Worm (Caenorhabditis elegans) whole organism, mixed stage, embryonic: Measurements from ENCODE around the gene sago-1.

ENCODE experiments used
- M03D4.4 ChIP-seq: sonication (generic microtip); optimal IDR thresholded peaks from 2 replicates; lab custom pipeline; 2017; ENCODE audit warnings: mild to moderate bottlenecking, missing genetic modification characterization, missing compliant biosample characterization
- bed-3 ChIP-seq: fragments of 200-800 bp; sonication (Bioruptor generic); optimal IDR thresholded peaks from 3 replicates; lab custom pipeline; 2018; ENCODE audit warnings: mild to moderate bottlenecking, missing genetic modification characterization, moderate library complexity, missing compliant biosample characterization
- blmp-1 ChIP-seq: fragments of 150-350 bp; optimal IDR thresholded peaks from 2 replicates; lab custom pipeline; 2014; ENCODE audit warnings: missing biosample characterization, missing genetic modification characterization
- ceh-39 ChIP-seq: fragments of 150-350 bp; optimal IDR thresholded peaks from 2 replicates; lab custom pipeline; 2014; ENCODE audit warnings: missing biosample characterization, missing genetic modification characterization
- ceh-43 ChIP-seq: fragments of 200-800 bp; sonication (Bioruptor generic); optimal IDR thresholded peaks from 2 replicates; lab custom pipeline; 2018; ENCODE audit warnings: mild to moderate bottlenecking, missing genetic modification characterization, moderate library complexity, missing compliant biosample characterization
- ceh-83 ChIP-seq: fragments of 200-800 bp; sonication (Bioruptor generic); optimal IDR thresholded peaks from 2 replicates; lab custom pipeline; 2018; ENCODE audit warnings: mild to moderate bottlenecking, missing genetic modification characterization, missing compliant biosample characterization
- ces-1 ChIP-seq: fragments of 150-350 bp; optimal IDR thresholded peaks from 2 replicates; lab custom pipeline; 2014; ENCODE audit warnings: missing biosample characterization, missing genetic modification reagents, missing genetic modification characterization
- cnd-1 ChIP-seq: fragments of 200-800 bp; sonication (Bioruptor generic); optimal IDR thresholded peaks from 2 replicates; lab custom pipeline; 2018; ENCODE audit warnings: mild to moderate bottlenecking, missing genetic modification characterization, missing compliant biosample characterization
- drap-1 ChIP-seq: fragments of 200-800 bp; sonication (Bioruptor generic); optimal IDR thresholded peaks from 3 replicates; lab custom pipeline; 2018; ENCODE audit warnings: mild to moderate bottlenecking, missing genetic modification characterization, missing compliant biosample characterization
- elt-1 ChIP-seq: sonication (generic microtip); optimal IDR thresholded peaks from 2 replicates; lab custom pipeline; 2017; ENCODE audit warnings: missing genetic modification characterization, mild to moderate bottlenecking, missing compliant biosample characterization, antibody characterized with exemption, moderate library complexity, borderline replicate concordance; ENCODE audit not compliant: insufficient read depth
- elt-3 ChIP-seq: fragments of 150-350 bp; optimal IDR thresholded peaks from 2 replicates; lab custom pipeline; 2014; ENCODE audit warnings: missing biosample characterization, missing genetic modification characterization
- flh-1 ChIP-seq: fragments of 200-800 bp; sonication (Bioruptor generic); optimal IDR thresholded peaks from 2 replicates; lab custom pipeline; 2018; ENCODE audit warnings: mild to moderate bottlenecking, missing genetic modification characterization, moderate library complexity, missing compliant biosample characterization
- ham-2 ChIP-seq: fragments of 200-800 bp; sonication (Bioruptor generic); optimal IDR thresholded peaks from 2 replicates; lab custom pipeline; 2018; ENCODE audit warnings: mild to moderate bottlenecking, missing genetic modification characterization, missing compliant biosample characterization
- hlh-1 ChIP-seq: fragments of 150-350 bp; optimal IDR thresholded peaks from 2 replicates; lab custom pipeline; 2014; ENCODE audit warnings: missing biosample characterization, missing genetic modification reagents, missing genetic modification characterization
- lin-13 ChIP-seq: fragments of 150-350 bp; optimal IDR thresholded peaks from 2 replicates; lab custom pipeline; 2014; ENCODE audit warnings: missing biosample characterization, missing genetic modification characterization
- lin-32 ChIP-seq: fragments of 200-800 bp; sonication (Bioruptor generic); optimal IDR thresholded peaks from 2 replicates; lab custom pipeline; 2018; ENCODE audit warnings: mild to moderate bottlenecking, missing genetic modification characterization, missing compliant biosample characterization
- lsy-2 ChIP-seq: fragments of 150-350 bp; optimal IDR thresholded peaks from 2 replicates; lab custom pipeline; 2014; ENCODE audit warnings: missing biosample characterization, missing genetic modification characterization
- mab-5 ChIP-seq: fragments of 150-350 bp; optimal IDR thresholded peaks from 2 replicates; lab custom pipeline; 2014; ENCODE audit warnings: missing biosample characterization, missing genetic modification characterization
- mep-1 ChIP-seq: fragments of 150-350 bp; optimal IDR thresholded peaks from 2 replicates; lab custom pipeline; 2017; ENCODE audit warnings: missing biosample characterization, missing genetic modification reagents, missing genetic modification characterization, inconsistent platforms
- mls-2 ChIP-seq: sonication (generic microtip); optimal IDR thresholded peaks from 2 replicates; lab custom pipeline; 2016; ENCODE audit warnings: mild to moderate bottlenecking, missing genetic modification characterization, moderate library complexity, missing compliant biosample characterization
- nhr-12 ChIP-seq: fragments of 150-350 bp; optimal IDR thresholded peaks from 2 replicates; lab custom pipeline; 2014; ENCODE audit warnings: missing biosample characterization, missing genetic modification characterization
- nhr-2 ChIP-seq: fragments of 150-350 bp; optimal IDR thresholded peaks from 2 replicates; lab custom pipeline; 2014; ENCODE audit warnings: missing biosample characterization, missing genetic modification characterization
- nhr-237 ChIP-seq: fragments of 150-350 bp; optimal IDR thresholded peaks from 2 replicates; lab custom pipeline; 2014; ENCODE audit warnings: missing biosample characterization, missing genetic modification characterization
- nhr-28 ChIP-seq: fragments of 150-350 bp; optimal IDR thresholded peaks from 2 replicates; lab custom pipeline; 2014; ENCODE audit warnings: missing biosample characterization, missing genetic modification characterization
- nhr-76 ChIP-seq: sonication (generic microtip); optimal IDR thresholded peaks from 2 replicates; lab custom pipeline; 2017; ENCODE audit warnings: missing biosample characterization, missing genetic modification characterization
- pha-4 ChIP-seq: fragments of 150-350 bp; optimal IDR thresholded peaks from 2 replicates; lab custom pipeline; 2018; ENCODE audit warnings: missing biosample characterization, missing genetic modification reagents, missing genetic modification characterization
- sem-2 ChIP-seq: fragments of 200-800 bp; sonication (Bioruptor generic); optimal IDR thresholded peaks from 2 replicates; lab custom pipeline; 2018; ENCODE audit warnings: mild to moderate bottlenecking, missing genetic modification characterization, missing compliant biosample characterization
- snpc-4 ChIP-seq: fragments of 150-350 bp; optimal IDR thresholded peaks from 2 replicates; lab custom pipeline; 2014; ENCODE audit warnings: missing biosample characterization, missing genetic modification characterization
- sptf-1 ChIP-seq: sonication (generic microtip); optimal IDR thresholded peaks from 2 replicates; lab custom pipeline; 2017; ENCODE audit warnings: mild to moderate bottlenecking, missing genetic modification characterization, moderate library complexity, missing compliant biosample characterization
- tbx-8 ChIP-seq: fragments of 200-800 bp; sonication (Bioruptor generic); optimal IDR thresholded peaks from 2 replicates; lab custom pipeline; 2018; ENCODE audit warnings: mild to moderate bottlenecking, missing genetic modification characterization, moderate library complexity, missing compliant biosample characterization
- unc-120 ChIP-seq: sonication (generic microtip); optimal IDR thresholded peaks from 2 replicates; lab custom pipeline; 2017; ENCODE audit warnings: missing genetic modification characterization, missing compliant biosample characterization; ENCODE audit not compliant: poor library complexity, severe bottlenecking
- unc-39 ChIP-seq: fragments of 150-350 bp; optimal IDR thresholded peaks from 2 replicates; lab custom pipeline; 2014; ENCODE audit warnings: missing biosample characterization, missing genetic modification characterization
- unc-62 ChIP-seq: fragments of 150-350 bp; optimal IDR thresholded peaks from 2 replicates; lab custom pipeline; 2014; ENCODE audit warnings: missing biosample characterization, missing genetic modification reagents, missing genetic modification characterization
- zip-8 ChIP-seq: fragments of 150-350 bp; optimal IDR thresholded peaks from 2 replicates; lab custom pipeline; 2014; ENCODE audit warnings: missing biosample characterization, missing genetic modification characterization
- ztf-11 ChIP-seq: fragments of 150-350 bp; optimal IDR thresholded peaks from 2 replicates; lab custom pipeline; 2014; ENCODE audit warnings: missing biosample characterization, missing genetic modification characterization

sago-1 gene

ce11 chrV:6267978-6268377, 35.6 kb upstream of the sago-1 start:
- no peak for TF ChIP-seq drap-1 (GFP tag; lab: Kevin White, UChicago)
- no peak for TF ChIP-seq ces-1 (GFP tag; lab: Kevin White, UChicago)
- no peak for TF ChIP-seq sem-2 (GFP tag; lab: Kevin White, UChicago)
- no peak for TF ChIP-seq bed-3 (GFP tag; lab: Kevin White, UChicago)

- no peak for TF ChIP-seq mls-2 (tag; lab: Kevin White, UChicago)
- no peak for TF ChIP-seq nhr-237 (tag; lab: Kevin White, UChicago)
- no peak for TF ChIP-seq nhr-12 (tag; lab: Kevin White, UChicago)
- TF ChIP-seq pha-4 (tag; lab: Kevin White, UChicago), result no peak
- TF ChIP-seq ceh-83, result no peak
- TF ChIP-seq ceh-39 (tag; lab: Kevin White, UChicago), result no peak
- TF ChIP-seq ces-1 (GFP tag; lab: Kevin White, UChicago), result peak; percentile 70
Measured at ce11 chrV:6268526-6268925, 35.0 kb upstream of the sago-1 start.

- TF ChIP-seq elt-1 (tag; lab: Kevin White, UChicago), result no peak
- no peak for TF ChIP-seq lin-13
- no peak for TF ChIP-seq ces-1 (GFP tag; lab: Kevin White, UChicago)
- no peak for TF ChIP-seq bed-3 (GFP tag; lab: Kevin White, UChicago)
- no peak for TF ChIP-seq sem-2 (GFP tag; lab: Kevin White, UChicago)
- no peak for TF ChIP-seq nhr-28 (tag; lab: Kevin White, UChicago)
- no peak for TF ChIP-seq mep-1 (tag; lab: Kevin White, UChicago)
- TF ChIP-seq nhr-12 (tag; lab: Kevin White, UChicago), result no peak
- no peak for TF ChIP-seq ceh-43 (GFP tag; lab: Kevin White, UChicago)
Measured at ce11 chrV:6268961-6269360, 34.6 kb upstream of the sago-1 start.

ce11 chrV:6270097-6270496, 33.5 kb upstream of the sago-1 start:
- TF ChIP-seq blmp-1 (tag; lab: Kevin White, UChicago), result no peak
- TF ChIP-seq ceh-39 (tag; lab: Kevin White, UChicago), result no peak
- no peak for TF ChIP-seq drap-1 (GFP tag; lab: Kevin White, UChicago)
- TF ChIP-seq nhr-237 (tag; lab: Kevin White, UChicago), result peak; percentile 51
- no peak for TF ChIP-seq mab-5 (tag; lab: Kevin White, UChicago)
- TF ChIP-seq nhr-12 (tag; lab: Kevin White, UChicago), result no peak
- TF ChIP-seq lin-13, result no peak
- no peak for TF ChIP-seq zip-8 (tag; lab: Kevin White, UChicago)
- TF ChIP-seq elt-3 (tag; lab: Kevin White, UChicago), result no peak
- no peak for TF ChIP-seq ceh-43 (GFP tag; lab: Kevin White, UChicago)
- TF ChIP-seq M03D4.4, result no peak
- TF ChIP-seq ztf-11 (tag; lab: Kevin White, UChicago), result no peak
- peak; percentile 81 for TF ChIP-seq hlh-1 (tag; lab: Kevin White, UChicago)
- no peak for TF ChIP-seq ces-1 (GFP tag; lab: Kevin White, UChicago)
- peak; percentile 4 for TF ChIP-seq pha-4 (tag; lab: Kevin White, UChicago)
- no peak for TF ChIP-seq unc-39 (tag; lab: Kevin White, UChicago)
- TF ChIP-seq unc-62 (GFP tag; lab: Kevin White, UChicago), result no peak
- TF ChIP-seq lsy-2 (tag; lab: Kevin White, UChicago), result no peak
- TF ChIP-seq sem-2 (GFP tag; lab: Kevin White, UChicago), result no peak
- TF ChIP-seq ceh-83, result no peak
- TF ChIP-seq tbx-8 (GFP tag; lab: Kevin White, UChicago), result no peak
- no peak for TF ChIP-seq flh-1 (GFP tag; lab: Kevin White, UChicago)
- peak; percentile 46 for TF ChIP-seq unc-120 (tag; lab: Kevin White, UChicago)
- TF ChIP-seq ham-2 (GFP tag; lab: Kevin White, UChicago), result no peak
- no peak for TF ChIP-seq bed-3 (GFP tag; lab: Kevin White, UChicago)
- TF ChIP-seq nhr-76 (tag; lab: Kevin White, UChicago), result no peak
- no peak for TF ChIP-seq mep-1 (tag; lab: Kevin White, UChicago)

ce11 chrV:6270552-6270951, 33.0 kb upstream of the sago-1 start, which contains the start of gene F31F7.2:
TSS of gene F31F7.2 (plus strand) at chrV:6270852.
- no peak for TF ChIP-seq mls-2 (tag; lab: Kevin White, UChicago)
- TF ChIP-seq snpc-4 (tag; lab: Kevin White, UChicago), result no peak
- no peak for TF ChIP-seq cnd-1 (tag; lab: Kevin White, UChicago)
- TF ChIP-seq mep-1 (tag; lab: Kevin White, UChicago), result no peak
- TF ChIP-seq unc-62 (GFP tag; lab: Kevin White, UChicago), result no peak
- no peak for TF ChIP-seq elt-1 (tag; lab: Kevin White, UChicago)
- TF ChIP-seq ceh-83, result no peak
- TF ChIP-seq sptf-1 (tag; lab: Kevin White, UChicago), result no peak
- TF ChIP-seq bed-3 (GFP tag; lab: Kevin White, UChicago), result no peak
- TF ChIP-seq ceh-39 (tag; lab: Kevin White, UChicago), result no peak
- no peak for TF ChIP-seq ceh-43 (GFP tag; lab: Kevin White, UChicago)
- TF ChIP-seq nhr-28 (tag; lab: Kevin White, UChicago), result no peak
- TF ChIP-seq lsy-2 (tag; lab: Kevin White, UChicago), result no peak
- no peak for TF ChIP-seq nhr-2 (tag; lab: Kevin White, UChicago)
- no peak for TF ChIP-seq drap-1 (GFP tag; lab: Kevin White, UChicago)
- TF ChIP-seq lin-32 (GFP tag; lab: Kevin White, UChicago), result no peak
- TF ChIP-seq, all 35 proteins: peak for 0
